Worm (Caenorhabditis elegans): Measurements from ENCODE around the gene T24B8.4.

DNA sequence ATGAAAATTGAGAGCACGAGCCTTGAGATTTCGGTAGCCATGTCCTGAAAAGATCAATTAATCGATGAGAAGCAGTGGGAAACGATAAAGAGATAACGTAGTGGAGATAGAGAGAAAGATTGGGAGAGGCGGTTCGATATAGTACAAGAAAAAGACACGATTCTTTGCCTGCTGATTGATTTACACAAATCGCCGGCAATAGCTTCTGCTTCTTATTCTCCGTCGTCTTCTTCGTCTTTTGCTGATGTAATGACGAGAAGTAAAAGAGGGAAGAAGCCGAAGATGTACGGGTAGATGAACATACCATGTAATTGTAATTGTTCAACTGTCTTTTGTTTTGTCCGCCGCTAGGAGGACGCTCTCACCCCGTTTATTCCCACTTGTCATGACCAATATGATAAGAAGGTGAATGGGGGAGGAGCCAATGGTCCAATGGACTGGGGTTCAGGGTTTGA is 41.4 kb downstream of the T24B8.4 start, which contains the start of gene F37B12.1:
- TF ChIP-seq fkh-8 (tag; optimal IDR thresholded peaks at IDR 0.05) (no peak), elt-3 (tag; optimal IDR thresholded peaks at IDR 0.05) (peak in 1 of 6 experiments; percentile 14), ama-1 (optimal IDR thresholded peaks at IDR 0.05) (no peak), sptf-1 (tag; optimal IDR thresholded peaks at IDR 0.05) (no peak), ceh-90 (tag; optimal IDR thresholded peaks at IDR 0.05) (no peak), nhr-76 (tag; optimal IDR thresholded peaks at IDR 0.05) (no peak), efl-1 (optimal IDR thresholded peaks at IDR 0.05) (no peak), efl-1 (GFP tag; optimal IDR thresholded peaks at IDR 0.05 in 1 of 2) (no peak), nhr-28 (tag; optimal IDR thresholded peaks at IDR 0.05) (no peak), ceh-82 (tag; optimal IDR thresholded peaks at IDR 0.05) (no peak), ztf-4 (tag; optimal IDR thresholded peaks at IDR 0.05) (no peak), fkh-10 (GFP tag; optimal IDR thresholded peaks at IDR 0.05) (no peak), unc-30 (tag; optimal IDR thresholded peaks at IDR 0.05) (no peak), aly-2 (tag; optimal IDR thresholded peaks at IDR 0.05) (no peak), egl-13 (tag; optimal IDR thresholded peaks at IDR 0.05) (no peak)

All from whole organism, L1 larva.